Worm (Caenorhabditis elegans) whole organism, L2 larva: ENCODE measurements around the gene ttr-53.

Experiments
- aly-2 ChIP-seq: fragments of 150-350 bp; optimal IDR thresholded peaks from 2 replicates; lab custom pipeline; 2014; ENCODE audit warnings: missing biosample characterization, missing genetic modification characterization
- lin-39 ChIP-seq: fragments of 150-350 bp; optimal IDR thresholded peaks from 2 replicates; lab custom pipeline; 2014; ENCODE audit warnings: missing biosample characterization, missing genetic modification reagents, missing genetic modification characterization

DNA sequence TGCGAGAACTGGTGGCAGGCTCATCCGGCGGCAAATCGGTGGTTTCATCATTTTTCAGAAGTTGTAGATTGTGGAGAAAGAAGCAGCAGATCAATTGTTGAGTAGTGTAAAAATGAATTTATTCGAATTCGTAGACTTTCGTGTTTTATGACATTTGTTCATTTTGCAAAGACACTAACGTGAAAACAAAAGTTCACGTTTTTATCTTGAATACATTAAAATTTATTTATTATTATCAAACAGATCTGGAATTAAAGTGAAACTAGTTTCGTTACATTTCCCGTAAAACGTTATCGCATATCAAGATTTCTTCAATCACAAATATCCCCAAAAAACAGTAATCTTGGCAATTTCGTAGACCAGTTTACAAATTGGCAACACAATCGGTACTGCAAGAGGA lies 11.0 kb upstream of the ttr-53 start, which contains the start of gene T14G10.8:
- TF ChIP-seq lin-39 (tag; lab: Kevin White, UChicago) (no peak), aly-2 (tag; lab: Kevin White, UChicago) (no peak)
